Worm (Caenorhabditis elegans) whole organism, mixed stage, embryonic: ENCODE measurements around the gene T02G5.14.

ENCODE experiments used
- M03D4.4 ChIP-seq: sonication (generic microtip); optimal IDR thresholded peaks from 2 replicates; lab custom pipeline; 2017; ENCODE audit warnings: mild to moderate bottlenecking, missing genetic modification characterization, missing compliant biosample characterization
- blmp-1 ChIP-seq: fragments of 150-350 bp; optimal IDR thresholded peaks from 2 replicates; lab custom pipeline; 2014; ENCODE audit warnings: missing biosample characterization, missing genetic modification characterization
- ceh-43 ChIP-seq: fragments of 200-800 bp; sonication (Bioruptor generic); optimal IDR thresholded peaks from 2 replicates; lab custom pipeline; 2018; ENCODE audit warnings: mild to moderate bottlenecking, missing genetic modification characterization, moderate library complexity, missing compliant biosample characterization
- cnd-1 ChIP-seq: fragments of 200-800 bp; sonication (Bioruptor generic); optimal IDR thresholded peaks from 2 replicates; lab custom pipeline; 2018; ENCODE audit warnings: mild to moderate bottlenecking, missing genetic modification characterization, missing compliant biosample characterization
- drap-1 ChIP-seq: fragments of 200-800 bp; sonication (Bioruptor generic); optimal IDR thresholded peaks from 3 replicates; lab custom pipeline; 2018; ENCODE audit warnings: mild to moderate bottlenecking, missing genetic modification characterization, missing compliant biosample characterization
- elt-1 ChIP-seq: sonication (generic microtip); optimal IDR thresholded peaks from 2 replicates; lab custom pipeline; 2017; ENCODE audit warnings: missing genetic modification characterization, mild to moderate bottlenecking, missing compliant biosample characterization, antibody characterized with exemption, moderate library complexity, borderline replicate concordance; ENCODE audit not compliant: insufficient read depth
- elt-3 ChIP-seq: fragments of 150-350 bp; optimal IDR thresholded peaks from 2 replicates; lab custom pipeline; 2014; ENCODE audit warnings: missing biosample characterization, missing genetic modification characterization
- ham-2 ChIP-seq: fragments of 200-800 bp; sonication (Bioruptor generic); optimal IDR thresholded peaks from 2 replicates; lab custom pipeline; 2018; ENCODE audit warnings: mild to moderate bottlenecking, missing genetic modification characterization, missing compliant biosample characterization
- hlh-1 ChIP-seq: fragments of 150-350 bp; optimal IDR thresholded peaks from 2 replicates; lab custom pipeline; 2014; ENCODE audit warnings: missing biosample characterization, missing genetic modification reagents, missing genetic modification characterization
- lin-13 ChIP-seq: fragments of 150-350 bp; optimal IDR thresholded peaks from 2 replicates; lab custom pipeline; 2014; ENCODE audit warnings: missing biosample characterization, missing genetic modification characterization
- lsy-2 ChIP-seq: fragments of 150-350 bp; optimal IDR thresholded peaks from 2 replicates; lab custom pipeline; 2014; ENCODE audit warnings: missing biosample characterization, missing genetic modification characterization
- mep-1 ChIP-seq: fragments of 150-350 bp; optimal IDR thresholded peaks from 2 replicates; lab custom pipeline; 2017; ENCODE audit warnings: missing biosample characterization, missing genetic modification reagents, missing genetic modification characterization, inconsistent platforms
- mls-2 ChIP-seq: sonication (generic microtip); optimal IDR thresholded peaks from 2 replicates; lab custom pipeline; 2016; ENCODE audit warnings: mild to moderate bottlenecking, missing genetic modification characterization, moderate library complexity, missing compliant biosample characterization
- nhr-12 ChIP-seq: fragments of 150-350 bp; optimal IDR thresholded peaks from 2 replicates; lab custom pipeline; 2014; ENCODE audit warnings: missing biosample characterization, missing genetic modification characterization
- nhr-2 ChIP-seq: fragments of 150-350 bp; optimal IDR thresholded peaks from 2 replicates; lab custom pipeline; 2014; ENCODE audit warnings: missing biosample characterization, missing genetic modification characterization
- nhr-28 ChIP-seq: fragments of 150-350 bp; optimal IDR thresholded peaks from 2 replicates; lab custom pipeline; 2014; ENCODE audit warnings: missing biosample characterization, missing genetic modification characterization
- pha-4 ChIP-seq: fragments of 150-350 bp; optimal IDR thresholded peaks from 2 replicates; lab custom pipeline; 2018; ENCODE audit warnings: missing biosample characterization, missing genetic modification reagents, missing genetic modification characterization
- snpc-4 ChIP-seq: fragments of 150-350 bp; optimal IDR thresholded peaks from 2 replicates; lab custom pipeline; 2014; ENCODE audit warnings: missing biosample characterization, missing genetic modification characterization
- sptf-1 ChIP-seq: sonication (generic microtip); optimal IDR thresholded peaks from 2 replicates; lab custom pipeline; 2017; ENCODE audit warnings: mild to moderate bottlenecking, missing genetic modification characterization, moderate library complexity, missing compliant biosample characterization
- unc-120 ChIP-seq: sonication (generic microtip); optimal IDR thresholded peaks from 2 replicates; lab custom pipeline; 2017; ENCODE audit warnings: missing genetic modification characterization, missing compliant biosample characterization; ENCODE audit not compliant: poor library complexity, severe bottlenecking
- unc-39 ChIP-seq: fragments of 150-350 bp; optimal IDR thresholded peaks from 2 replicates; lab custom pipeline; 2014; ENCODE audit warnings: missing biosample characterization, missing genetic modification characterization
- unc-62 ChIP-seq: fragments of 150-350 bp; optimal IDR thresholded peaks from 2 replicates; lab custom pipeline; 2014; ENCODE audit warnings: missing biosample characterization, missing genetic modification reagents, missing genetic modification characterization
- zip-8 ChIP-seq: fragments of 150-350 bp; optimal IDR thresholded peaks from 2 replicates; lab custom pipeline; 2014; ENCODE audit warnings: missing biosample characterization, missing genetic modification characterization
- ztf-11 ChIP-seq: fragments of 150-350 bp; optimal IDR thresholded peaks from 2 replicates; lab custom pipeline; 2014; ENCODE audit warnings: missing biosample characterization, missing genetic modification characterization

Gene T02G5.14

DNA sequence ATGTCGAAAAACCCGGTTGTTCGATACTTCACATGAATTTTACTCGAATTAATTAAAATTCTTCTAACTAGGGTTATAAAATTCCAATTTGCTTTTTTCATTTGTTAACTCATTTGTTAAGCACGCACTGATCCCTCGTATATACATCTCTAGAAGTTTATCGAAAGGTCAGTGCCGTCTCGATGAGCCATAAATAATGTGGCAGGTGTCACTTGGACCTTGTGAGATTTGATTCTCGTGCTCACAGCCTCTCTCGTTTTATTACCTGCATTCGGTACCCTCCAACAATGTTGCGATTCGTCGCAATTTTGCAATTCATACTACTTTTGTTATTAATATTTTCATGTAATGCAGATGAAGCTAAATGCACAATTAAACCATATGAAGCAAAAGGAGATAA is 32.2 kb downstream of the T02G5.14 start, which contains the start of gene spon-1:
Gene spon-1, plus strand, starts transcription at position 208 of the 400 bp plus-strand sequence.
- TF ChIP-seq hlh-1 (peak; percentile 73), elt-3 (no peak), unc-62 (GFP tag; lab: Kevin White, UChicago) (peak; percentile 54), nhr-2 (tag; lab: Kevin White, UChicago) (peak; percentile 46), unc-120 (tag; lab: Kevin White, UChicago) (peak; percentile 14)

DNA sequence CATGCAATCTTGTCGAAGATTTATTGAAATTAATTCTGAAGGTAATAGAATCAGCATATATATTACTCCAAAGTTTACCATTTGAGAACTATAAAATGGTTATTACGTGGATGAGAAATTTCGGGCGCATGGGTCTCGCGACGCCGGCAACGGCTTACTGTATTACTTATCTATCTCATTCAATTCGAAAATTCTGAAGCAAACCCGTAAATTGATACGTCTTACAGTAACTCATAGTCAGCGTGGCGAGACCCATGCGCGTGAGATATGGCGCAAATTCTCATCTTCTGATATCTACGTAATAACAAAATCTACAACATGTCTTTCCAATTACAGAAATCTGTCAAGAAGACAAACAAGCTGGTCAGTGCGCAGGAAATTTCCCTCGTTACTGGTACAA is 35.4 kb downstream of the T02G5.14 start:
- TF ChIP-seq nhr-28 (no peak), unc-120 (tag; lab: Kevin White, UChicago) (no peak), sptf-1 (no peak), hlh-1 (no peak), blmp-1 (no peak), lin-13 (no peak), M03D4.4 (tag; lab: Kevin White, UChicago) (no peak), ceh-43 (GFP tag; lab: Kevin White, UChicago) (no peak), pha-4 (tag; lab: Kevin White, UChicago) (no peak)

DNA sequence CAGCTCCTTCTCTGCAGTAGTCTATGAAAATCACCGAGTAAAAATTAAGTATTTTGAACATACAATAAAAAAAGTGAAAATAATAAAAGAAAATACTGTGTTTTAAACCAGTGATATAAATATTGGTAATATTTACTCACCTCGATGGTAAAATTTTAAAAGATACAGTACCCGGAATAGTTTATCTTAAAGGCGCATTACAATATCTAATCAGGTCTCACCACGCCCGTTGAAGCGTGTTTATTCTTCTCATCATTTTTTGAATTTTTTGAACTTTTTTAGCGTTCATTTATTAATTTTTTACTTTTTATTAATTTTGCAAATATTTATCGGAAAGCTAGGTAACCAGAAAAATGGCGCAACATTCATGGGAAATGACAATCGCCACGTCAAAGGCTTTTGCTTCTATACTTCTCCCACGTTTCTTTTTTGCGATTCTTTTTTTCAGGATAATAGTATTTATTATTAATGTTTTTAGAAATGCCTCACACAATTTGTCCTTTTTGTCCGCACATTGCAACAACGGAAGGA is 37.7 kb downstream of the T02G5.14 start, which contains the start of gene F10E7.2:
Gene F10E7.2, plus strand, starts transcription at position 481 of the 531 bp plus-strand sequence.
- no peak for TF ChIP-seq ztf-11 (tag; lab: Kevin White, UChicago)
- TF ChIP-seq snpc-4 (tag; lab: Kevin White, UChicago): no peak
- no peak for TF ChIP-seq lin-13
- TF ChIP-seq mep-1 (tag; lab: Kevin White, UChicago): no peak
- TF ChIP-seq M03D4.4 (tag; lab: Kevin White, UChicago): no peak
- no peak for TF ChIP-seq pha-4 (tag; lab: Kevin White, UChicago)
- no peak for TF ChIP-seq blmp-1
- no peak for TF ChIP-seq ham-2 (GFP tag; lab: Kevin White, UChicago)
- no peak for TF ChIP-seq unc-39 (tag; lab: Kevin White, UChicago)
- no peak for TF ChIP-seq elt-3
- TF ChIP-seq elt-1: no peak
- TF ChIP-seq, all 35 proteins: peak for 0

DNA sequence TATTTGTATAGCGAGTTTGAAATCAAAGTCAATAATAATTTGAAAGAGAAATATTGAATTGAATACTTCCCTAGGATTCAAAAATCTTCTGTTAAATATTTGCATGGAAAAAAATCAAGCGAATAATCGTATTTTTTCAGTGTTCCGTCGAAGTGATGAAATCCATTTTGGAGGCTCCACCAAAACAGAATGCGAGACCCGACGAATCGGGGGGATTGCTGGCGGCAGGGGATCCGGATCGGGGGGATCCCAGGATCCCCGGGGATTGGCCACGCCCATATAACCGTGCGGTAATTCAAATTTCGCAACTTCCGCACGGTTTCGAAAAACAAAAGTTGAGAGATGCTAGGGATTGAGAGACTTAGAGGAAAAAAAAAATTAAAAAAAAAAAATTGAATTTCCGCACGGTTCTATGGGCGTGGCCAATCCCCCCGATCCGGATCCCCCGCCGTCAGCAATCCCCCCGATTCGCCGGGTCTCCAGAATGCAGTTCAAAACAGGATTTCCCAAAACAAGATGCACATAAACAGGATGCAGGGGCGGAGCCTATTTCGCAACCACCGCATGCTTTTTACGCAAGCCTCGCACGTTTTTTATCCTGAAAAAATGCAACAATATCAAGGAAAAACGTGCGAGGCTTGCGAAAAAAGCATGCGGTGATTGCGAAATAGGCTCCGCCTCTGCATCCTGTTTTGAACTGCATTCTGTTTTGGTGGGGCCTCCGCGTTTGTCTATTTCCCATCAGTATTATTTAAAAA is 38.7 kb downstream of the T02G5.14 start, which contains the start of gene F10E7.11:
Gene F10E7.11, minus strand, starts transcription at position 232 of the 758 bp plus-strand sequence.
- no peak for TF ChIP-seq sptf-1
- peak; percentile 16 for TF ChIP-seq cnd-1
- TF ChIP-seq mls-2 (tag; lab: Kevin White, UChicago): no peak
- TF ChIP-seq, all 35 proteins: peak for 1

DNA sequence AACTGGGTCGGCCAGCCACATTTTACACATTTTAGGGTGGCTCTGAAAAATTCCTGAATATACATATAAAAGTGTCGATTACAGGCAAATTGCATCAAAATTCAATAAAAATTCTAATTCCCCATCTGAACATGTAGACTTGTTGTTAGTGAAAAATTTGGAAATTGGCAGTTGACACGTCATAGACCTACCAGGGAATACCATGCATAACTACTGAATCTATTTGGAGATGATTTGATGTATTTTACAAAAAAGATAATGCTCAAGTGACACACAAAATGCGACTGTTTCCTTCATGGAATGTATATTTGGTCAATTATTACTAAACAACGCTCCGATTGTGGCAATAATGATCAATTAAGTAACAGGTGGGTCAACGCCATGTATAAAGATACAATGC is 42.3 kb downstream of the T02G5.14 start, which contains the start of gene F10E7.1:
Gene F10E7.1, plus strand, starts transcription at position 301 of the 400 bp plus-strand sequence.
- TF ChIP-seq unc-62 (GFP tag; lab: Kevin White, UChicago) (no peak), drap-1 (GFP tag; lab: Kevin White, UChicago) (no peak), hlh-1 (no peak), elt-3 (no peak), zip-8 (tag; lab: Kevin White, UChicago) (no peak), nhr-12 (no peak), ham-2 (GFP tag; lab: Kevin White, UChicago) (no peak), pha-4 (tag; lab: Kevin White, UChicago) (no peak), nhr-2 (tag; lab: Kevin White, UChicago) (no peak), mls-2 (tag; lab: Kevin White, UChicago) (no peak)

DNA sequence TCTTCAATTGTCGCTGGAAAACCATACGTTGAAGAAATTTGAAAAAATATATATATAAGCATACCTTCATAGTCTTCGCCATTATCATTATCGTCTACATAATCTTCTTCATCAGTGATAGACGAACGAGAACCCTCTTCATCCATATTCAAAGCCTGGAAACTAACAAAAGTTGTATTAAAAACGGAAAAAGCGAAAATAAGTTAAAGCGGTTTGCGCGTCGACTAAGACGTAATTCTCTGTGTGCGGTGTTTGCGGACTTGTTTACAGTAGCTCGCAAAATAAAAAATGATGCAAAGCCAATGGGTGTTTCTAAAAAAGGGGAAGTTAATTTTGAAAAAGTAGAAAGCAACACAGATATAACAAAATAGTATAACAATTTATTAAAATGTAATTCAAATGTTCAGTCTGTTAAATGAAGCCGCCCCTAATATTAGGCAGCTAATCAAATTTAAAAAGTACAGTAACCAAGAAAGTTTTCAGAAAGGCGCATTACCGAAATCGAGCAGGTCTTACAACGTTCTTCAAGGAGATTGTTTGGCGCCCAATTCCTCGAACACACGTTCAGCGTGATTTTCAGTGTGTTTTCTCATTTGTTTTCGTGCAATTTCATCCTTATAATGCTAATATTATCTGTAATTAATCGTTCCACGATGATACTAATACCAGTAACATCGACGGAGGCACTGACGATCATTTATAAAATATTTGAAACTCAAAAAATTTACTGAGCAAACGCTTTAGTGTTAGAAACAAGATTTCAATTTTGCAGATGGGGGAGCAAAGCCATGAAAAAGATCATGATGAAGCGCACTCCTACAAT is 48.0 kb downstream of the T02G5.14 start, which contains the start of the genes T07F8.4 and gld-3:
Gene T07F8.4, minus strand, starts transcription at position 162 of the 823 bp plus-strand sequence.
Gene gld-3, plus strand, starts transcription at position 773 of the 823 bp plus-strand sequence.
- TF ChIP-seq lsy-2 (tag; lab: Kevin White, UChicago) (peak; percentile 93), ztf-11 (tag; lab: Kevin White, UChicago) (no peak), mep-1 (tag; lab: Kevin White, UChicago) (peak; percentile 62), sptf-1 (peak; percentile 42)
